Worm (Caenorhabditis elegans) whole organism, mixed stage, embryonic: ENCODE results near the gene lin-24.

Experiments used
- nhr-28 ChIP-seq: fragments of 150-350 bp; optimal IDR thresholded peaks from 2 replicates; lab custom pipeline; 2014; ENCODE audit warnings: missing biosample characterization, missing genetic modification characterization
- unc-39 ChIP-seq: fragments of 150-350 bp; optimal IDR thresholded peaks from 2 replicates; lab custom pipeline; 2014; ENCODE audit warnings: missing biosample characterization, missing genetic modification characterization

- TF ChIP-seq unc-39 (tag; lab: Kevin White, UChicago) (no peak), nhr-28 (no peak)
Measured at ce11 chrIV:12149609-12150008, 20.3 kb downstream of the lin-24 start.
